Worm (Caenorhabditis elegans): ENCODE data around the gene brc-2.

DNA sequence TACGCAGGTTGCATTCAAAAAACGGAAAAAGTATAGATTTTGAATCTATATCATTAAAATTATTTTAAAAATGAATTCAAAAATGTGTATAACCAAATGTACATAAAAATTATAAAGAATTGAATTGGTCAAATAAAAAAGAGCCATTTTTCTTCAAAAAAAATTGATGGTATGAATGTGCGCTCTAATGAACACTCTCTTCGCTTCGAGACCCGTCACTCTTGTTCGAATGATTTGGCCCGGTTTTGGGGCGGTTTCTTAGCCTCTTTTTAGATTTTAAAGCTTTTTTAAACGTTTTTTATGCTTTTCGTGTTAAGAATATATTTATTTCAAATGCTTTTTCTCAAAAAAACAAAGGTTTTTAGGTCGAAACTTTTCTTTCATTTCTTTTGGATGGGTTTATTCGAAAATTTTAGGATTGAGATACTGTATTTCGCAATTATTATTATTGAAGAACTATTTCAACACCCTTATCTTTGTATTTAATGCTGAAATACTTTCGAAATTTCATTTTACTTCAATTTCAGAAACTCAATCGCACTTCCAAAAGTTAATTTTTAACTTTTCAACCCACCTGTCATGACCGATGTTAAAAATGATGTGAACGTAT is 26.8 kb upstream of the brc-2 start, which contains the start of gene inf-1:
- TF ChIP-seq flt-1 (GFP tag; IDR thresholded peaks at IDR 0.05) (no peak), ref-1 (GFP tag; conservative IDR thresholded peaks at IDR 0.05) (no peak), med-1 (GFP tag; optimal IDR thresholded peaks at IDR 0.05; ENCODE audit: insufficient read depth) (no peak), cog-1 (tag; optimal IDR thresholded peaks at IDR 0.05) (no peak), ztf-23 (GFP tag; IDR thresholded peaks at IDR 0.05) (no peak), ztf-29 (GFP tag; IDR thresholded peaks at IDR 0.05) (no peak), klf-2 (GFP tag; conservative IDR thresholded peaks at IDR 0.05) (no peak), T22C8.4 (GFP tag; IDR thresholded peaks at IDR 0.05) (no peak), tab-1 (GFP tag; IDR thresholded peaks at IDR 0.05) (no peak)

Data from whole organism, midembryonic.